Worm (Caenorhabditis elegans) whole organism, L2 larva: ENCODE measurements around the gene cytb-5.1.

Source experiments
- C34F6.9 ChIP-seq: fragments of 150-350 bp; optimal IDR thresholded peaks from 2 replicates; lab custom pipeline; 2014; ENCODE audit warnings: missing biosample characterization, missing genetic modification characterization
- F13H6.1 ChIP-seq: sonication (generic microtip); optimal IDR thresholded peaks from 2 replicates; lab custom pipeline; 2016; ENCODE audit warnings: missing genetic modification characterization, missing compliant biosample characterization
- R02D3.7 ChIP-seq: fragments of 150-350 bp; optimal IDR thresholded peaks from 2 replicates; lab custom pipeline; 2014; ENCODE audit warnings: missing biosample characterization, missing genetic modification characterization
- Y55F3AM.14 ChIP-seq: fragments of 200-800 bp; sonication (Bioruptor generic); optimal IDR thresholded peaks from 2 replicates; lab custom pipeline; 2018; ENCODE audit warnings: mild to moderate bottlenecking, missing genetic modification characterization, missing compliant biosample characterization
- ZK546.5 ChIP-seq: sonication (generic microtip); optimal IDR thresholded peaks from 2 replicates; lab custom pipeline; 2017; ENCODE audit warnings: missing biosample characterization, missing genetic modification characterization
- alr-1 ChIP-seq: fragments of 150-350 bp; optimal IDR thresholded peaks from 2 replicates; lab custom pipeline; 2014; ENCODE audit warnings: missing biosample characterization, missing genetic modification characterization
- aly-2 ChIP-seq: fragments of 150-350 bp; optimal IDR thresholded peaks from 2 replicates; lab custom pipeline; 2014; ENCODE audit warnings: missing biosample characterization, missing genetic modification characterization
- ama-1 ChIP-seq: fragments of 150-350 bp; optimal IDR thresholded peaks from 2 replicates; lab custom pipeline; 2018; ENCODE audit warnings: inconsistent platforms
- blmp-1 ChIP-seq: sonication (generic microtip); optimal IDR thresholded peaks from 2 replicates; lab custom pipeline; 2017; ENCODE audit warnings: missing genetic modification characterization, mild to moderate bottlenecking, missing compliant biosample characterization, antibody characterized with exemption, moderate library complexity; ENCODE audit not compliant: insufficient read depth
- ceh-16 ChIP-seq: fragments of 150-350 bp; optimal IDR thresholded peaks from 2 replicates; lab custom pipeline; 2014; ENCODE audit warnings: missing biosample characterization, missing genetic modification characterization
- ceh-82 ChIP-seq: fragments of 150-350 bp; optimal IDR thresholded peaks from 2 replicates; lab custom pipeline; 2014; ENCODE audit warnings: missing biosample characterization, missing genetic modification characterization
- crh-2 ChIP-seq: sonication (generic microtip); optimal IDR thresholded peaks from 2 replicates; lab custom pipeline; 2017; ENCODE audit warnings: missing biosample characterization, missing genetic modification characterization
- dmd-4 ChIP-seq: sonication (generic microtip); optimal IDR thresholded peaks from 2 replicates; lab custom pipeline; 2017; ENCODE audit warnings: missing biosample characterization, missing genetic modification characterization
- egl-27 ChIP-seq: sonication (generic microtip); optimal IDR thresholded peaks from 3 replicates; lab custom pipeline; 2017; ENCODE audit warnings: missing biosample characterization, missing genetic modification reagents, missing genetic modification characterization
- elt-1 ChIP-seq: fragments of 150-350 bp; optimal IDR thresholded peaks from 2 replicates; lab custom pipeline; 2014; ENCODE audit warnings: missing biosample characterization, missing genetic modification characterization
- elt-3 ChIP-seq: sonication (generic microtip); optimal IDR thresholded peaks from 2 replicates; lab custom pipeline; 2017; ENCODE audit warnings: missing biosample characterization, missing genetic modification characterization
- fos-1 ChIP-seq: fragments of 150-350 bp; optimal IDR thresholded peaks from 2 replicates; lab custom pipeline; 2014; ENCODE audit warnings: missing biosample characterization, missing genetic modification characterization
- gmeb-1 ChIP-seq: fragments of 150-350 bp; optimal IDR thresholded peaks from 2 replicates; lab custom pipeline; 2014; ENCODE audit warnings: missing biosample characterization, missing genetic modification characterization
- lin-11 ChIP-seq: fragments of 150-350 bp; sonication (generic microtip); optimal IDR thresholded peaks from 2 replicates; lab custom pipeline; 2014; ENCODE audit warnings: missing biosample characterization, missing genetic modification characterization, inconsistent platforms, mixed read lengths
- lin-13 ChIP-seq: fragments of 150-350 bp; optimal IDR thresholded peaks from 2 replicates; lab custom pipeline; 2014; ENCODE audit warnings: missing biosample characterization, missing genetic modification reagents, missing genetic modification characterization
- lin-39 ChIP-seq: fragments of 150-350 bp; optimal IDR thresholded peaks from 2 replicates; lab custom pipeline; 2014; ENCODE audit warnings: missing biosample characterization, missing genetic modification reagents, missing genetic modification characterization
- lsy-2 ChIP-seq, 2 experiments: fragments of 150-350 bp in 1 of 2; sonication (generic microtip) in 1 of 2; optimal IDR thresholded peaks; 2 replicates each; lab custom pipeline; 2014 to 2017; ENCODE audit warnings: missing biosample characterization in 2 of 2, missing genetic modification characterization in 2 of 2
- mab-5 ChIP-seq: fragments of 150-350 bp; optimal IDR thresholded peaks from 2 replicates; lab custom pipeline; 2014; ENCODE audit warnings: missing biosample characterization, missing genetic modification characterization
- mbf-1 ChIP-seq: sonication (generic microtip); optimal IDR thresholded peaks from 2 replicates; lab custom pipeline; 2017; ENCODE audit warnings: missing biosample characterization, missing genetic modification characterization
- mdl-1 ChIP-seq, 2 experiments: fragments of 150-350 bp in 1 of 2; sonication (generic microtip) in 1 of 2; optimal IDR thresholded peaks; 2 replicates each; lab custom pipeline; 2017; ENCODE audit warnings: missing biosample characterization in 2 of 2, missing genetic modification characterization in 2 of 2
- nhr-10 ChIP-seq: sonication (generic microtip); optimal IDR thresholded peaks from 2 replicates; lab custom pipeline; 2017; ENCODE audit warnings: missing biosample characterization, missing genetic modification characterization
- nhr-11 ChIP-seq: fragments of 150-350 bp; optimal IDR thresholded peaks from 2 replicates; lab custom pipeline; 2014; ENCODE audit warnings: missing biosample characterization, missing genetic modification characterization
- nhr-12 ChIP-seq: fragments of 150-350 bp; optimal IDR thresholded peaks from 2 replicates; lab custom pipeline; 2014; ENCODE audit warnings: missing biosample characterization, missing genetic modification characterization
- nhr-129 ChIP-seq: fragments of 150-350 bp; optimal IDR thresholded peaks from 2 replicates; lab custom pipeline; 2014; ENCODE audit warnings: missing biosample characterization, missing genetic modification characterization
- nhr-21 ChIP-seq: fragments of 150-350 bp; optimal IDR thresholded peaks from 2 replicates; lab custom pipeline; 2014; ENCODE audit warnings: missing biosample characterization, missing genetic modification characterization
- nhr-23 ChIP-seq: fragments of 150-350 bp; optimal IDR thresholded peaks from 2 replicates; lab custom pipeline; 2014; ENCODE audit warnings: missing biosample characterization, missing genetic modification reagents, missing genetic modification characterization
- nhr-237 ChIP-seq: fragments of 150-350 bp; optimal IDR thresholded peaks from 2 replicates; lab custom pipeline; 2014; ENCODE audit warnings: missing biosample characterization, missing genetic modification characterization
- nhr-25 ChIP-seq: fragments of 150-350 bp; sonication (generic microtip); optimal IDR thresholded peaks from 3 replicates; lab custom pipeline; 2014; ENCODE audit warnings: missing biosample characterization, missing genetic modification characterization
- nhr-6 ChIP-seq: fragments of 150-350 bp; optimal IDR thresholded peaks from 2 replicates; lab custom pipeline; 2014; ENCODE audit warnings: missing biosample characterization, missing genetic modification characterization
- nhr-77 ChIP-seq: fragments of 150-350 bp; optimal IDR thresholded peaks from 2 replicates; lab custom pipeline; 2014; ENCODE audit warnings: missing biosample characterization, missing genetic modification characterization
- peb-1 ChIP-seq: fragments of 150-350 bp; optimal IDR thresholded peaks from 2 replicates; lab custom pipeline; 2014; ENCODE audit warnings: missing biosample characterization, missing genetic modification characterization
- sem-4 ChIP-seq: fragments of 150-350 bp; optimal IDR thresholded peaks from 2 replicates; lab custom pipeline; 2014; ENCODE audit warnings: missing biosample characterization, missing genetic modification reagents, missing genetic modification characterization
- skn-1 ChIP-seq: sonication (generic microtip); optimal IDR thresholded peaks from 2 replicates; lab custom pipeline; 2017; ENCODE audit warnings: missing biosample characterization, missing genetic modification characterization
- sma-3 ChIP-seq: sonication (generic microtip); optimal IDR thresholded peaks from 2 replicates; lab custom pipeline; 2016; ENCODE audit warnings: missing genetic modification reagents, missing genetic modification characterization, missing compliant biosample characterization
- sma-9 ChIP-seq, 2 experiments: fragments of 150-350 bp in 1 of 2; sonication (generic microtip) in 1 of 2; optimal IDR thresholded peaks; 2 replicates each; lab custom pipeline; 2014 to 2016; ENCODE audit warnings: missing genetic modification characterization in 2 of 2, mild to moderate bottlenecking in 1 of 2, missing biosample characterization in 1 of 2, missing compliant biosample characterization in 1 of 2, missing genetic modification reagents in 1 of 2, moderate library complexity in 1 of 2
- snpc-4 ChIP-seq: fragments of 150-350 bp; optimal IDR thresholded peaks from 2 replicates; lab custom pipeline; 2014; ENCODE audit warnings: missing biosample characterization, missing genetic modification characterization
- unc-39 ChIP-seq: fragments of 150-350 bp; optimal IDR thresholded peaks from 2 replicates; lab custom pipeline; 2014; ENCODE audit warnings: missing biosample characterization, missing genetic modification characterization
- unc-55 ChIP-seq: fragments of 150-350 bp; sonication (generic microtip); optimal IDR thresholded peaks from 3 replicates; lab custom pipeline; 2014; ENCODE audit warnings: missing biosample characterization, missing genetic modification reagents, missing genetic modification characterization
- unc-62 ChIP-seq: fragments of 150-350 bp; optimal IDR thresholded peaks from 2 replicates; lab custom pipeline; 2014; ENCODE audit warnings: missing biosample characterization, missing genetic modification reagents, missing genetic modification characterization
- zag-1 ChIP-seq: fragments of 150-350 bp; optimal IDR thresholded peaks from 2 replicates; lab custom pipeline; 2014; ENCODE audit warnings: missing biosample characterization, missing genetic modification characterization
- ztf-1 ChIP-seq: fragments of 200-800 bp; sonication (Bioruptor generic); conservative IDR thresholded peaks from 2 replicates; pipeline ENCODE4 v1.3.6; 2022; ENCODE audit warnings: missing genetic modification characterization, missing compliant biosample characterization
- ztf-11 ChIP-seq: sonication (generic microtip); optimal IDR thresholded peaks from 2 replicates; lab custom pipeline; 2017; ENCODE audit warnings: missing biosample characterization, missing genetic modification characterization
- ztf-4 ChIP-seq: fragments of 150-350 bp; optimal IDR thresholded peaks from 2 replicates; lab custom pipeline; 2014; ENCODE audit warnings: missing biosample characterization, missing genetic modification characterization

The cytb-5.1 gene

DNA sequence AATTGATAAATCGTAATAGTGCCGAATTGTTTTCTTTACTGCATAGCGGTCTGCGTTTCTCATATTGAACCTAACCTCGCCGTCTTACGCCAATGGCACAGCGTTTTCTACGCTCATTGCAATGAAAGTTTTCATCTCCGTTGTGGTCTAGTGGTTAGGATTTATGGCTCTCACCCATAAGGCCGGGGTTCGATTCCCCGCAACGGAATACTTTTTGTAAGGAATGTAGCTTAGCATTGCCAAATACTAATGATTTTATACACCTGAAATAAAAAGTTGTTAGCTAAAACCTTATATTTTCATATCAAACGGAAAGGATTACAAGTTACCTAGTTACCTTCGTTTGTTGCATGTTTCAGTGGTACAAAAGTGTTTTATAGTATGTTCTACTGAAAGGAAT, 14.1 kb downstream of the cytb-5.1 start (continued):
- TF ChIP-seq peb-1 (tag; lab: Kevin White, UChicago): no peak
- no peak for TF ChIP-seq nhr-237 (tag; lab: Kevin White, UChicago)
- TF ChIP-seq unc-55: peak; percentile 87
- TF ChIP-seq nhr-25 (tag; lab: Kevin White, UChicago): peak; percentile 10
- no peak for TF ChIP-seq mbf-1 (tag; lab: Kevin White, UChicago)
- peak; percentile 78 for TF ChIP-seq nhr-21 (tag; lab: Kevin White, UChicago)
- TF ChIP-seq lsy-2 (tag; optimal IDR thresholded peaks at IDR 0.05; lab: Kevin White, UChicago): peak in 1 of 2 experiments; percentile 41
- TF ChIP-seq nhr-23: no peak

DNA sequence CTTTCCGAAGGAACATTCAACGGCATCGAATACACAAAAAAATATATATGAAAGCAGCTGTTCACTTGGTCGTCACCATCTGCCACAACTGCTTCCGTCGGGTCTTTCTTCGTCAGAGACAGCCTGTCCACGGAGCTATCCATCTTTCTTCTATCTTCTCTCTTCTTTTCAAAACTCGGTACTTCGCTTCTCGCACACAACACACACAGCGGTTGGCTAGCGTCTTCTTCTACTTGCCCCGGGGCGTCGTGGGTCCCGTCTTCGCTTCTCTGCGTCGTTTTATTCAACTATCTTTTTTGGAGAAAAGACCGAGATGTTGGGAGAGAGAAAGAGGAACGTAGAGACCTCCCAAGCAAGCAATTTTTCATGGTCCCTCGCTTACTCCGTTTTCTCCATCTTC, 15.0 kb downstream of the cytb-5.1 start:
- TF ChIP-seq egl-27: no peak
- peak; percentile 78 for TF ChIP-seq zag-1 (tag; lab: Kevin White, UChicago)
- TF ChIP-seq crh-2: peak; percentile 8
- peak; percentile 15 for TF ChIP-seq lin-11 (tag; lab: Kevin White, UChicago)
- no peak for TF ChIP-seq nhr-10
- TF ChIP-seq unc-39 (tag; lab: Kevin White, UChicago): no peak
- TF ChIP-seq nhr-23: no peak
- no peak for TF ChIP-seq sma-3 (GFP tag; lab: Kevin White, UChicago)
- peak; percentile 65 for TF ChIP-seq lin-13 (GFP tag; lab: Kevin White, UChicago)
- no peak for TF ChIP-seq mbf-1 (tag; lab: Kevin White, UChicago)
- TF ChIP-seq nhr-11 (tag; lab: Kevin White, UChicago): no peak
- TF ChIP-seq lsy-2 (tag; optimal IDR thresholded peaks at IDR 0.05; lab: Kevin White, UChicago): peak in 1 of 2 experiments; percentile 74
- TF ChIP-seq unc-55: peak; percentile 63
- TF ChIP-seq ceh-82 (tag; lab: Kevin White, UChicago): peak; percentile 2
- TF ChIP-seq nhr-12 (tag; lab: Kevin White, UChicago): no peak
- peak; percentile 61 for TF ChIP-seq nhr-129 (tag; lab: Kevin White, UChicago)
- no peak for TF ChIP-seq ceh-16
- peak; percentile 4 for TF ChIP-seq Y55F3AM.14 (GFP tag; lab: Kevin White, UChicago)
- TF ChIP-seq fos-1 (tag; lab: Kevin White, UChicago): no peak
- TF ChIP-seq sem-4 (tag; lab: Kevin White, UChicago): peak; percentile 4
- peak; percentile 88 for TF ChIP-seq F13H6.1
- TF ChIP-seq sma-9 (GFP tag; optimal IDR thresholded peaks at IDR 0.05; lab: Kevin White, UChicago): peak; percentile 76
- TF ChIP-seq sma-9 (tag; optimal IDR thresholded peaks at IDR 0.05; lab: Kevin White, UChicago): no peak
- TF ChIP-seq aly-2: no peak
- TF ChIP-seq ztf-4: peak; percentile 66
- no peak for TF ChIP-seq nhr-21 (tag; lab: Kevin White, UChicago)
- TF ChIP-seq nhr-25 (tag; lab: Kevin White, UChicago): no peak
- no peak for TF ChIP-seq snpc-4
- no peak for TF ChIP-seq dmd-4 (tag; lab: Kevin White, UChicago)
- no peak for TF ChIP-seq ztf-11 (tag; lab: Kevin White, UChicago)
- no peak for TF ChIP-seq R02D3.7 (tag; lab: Kevin White, UChicago)
- TF ChIP-seq blmp-1 (tag; lab: Kevin White, UChicago): no peak
- no peak for TF ChIP-seq alr-1 (tag; lab: Kevin White, UChicago)
- no peak for TF ChIP-seq unc-62 (GFP tag; lab: Kevin White, UChicago)
- no peak for TF ChIP-seq gmeb-1 (tag; lab: Kevin White, UChicago)
- TF ChIP-seq mdl-1 (tag; optimal IDR thresholded peaks at IDR 0.05; lab: Kevin White, UChicago): peak in 1 of 2 experiments; percentile 66
- TF ChIP-seq nhr-237 (tag; lab: Kevin White, UChicago): no peak
- no peak for TF ChIP-seq lin-39 (tag; lab: Kevin White, UChicago)
- TF ChIP-seq peb-1 (tag; lab: Kevin White, UChicago): no peak
- no peak for TF ChIP-seq elt-1 (tag; lab: Kevin White, UChicago)
- TF ChIP-seq ama-1 (lab: Kevin White, UChicago): no peak
- TF ChIP-seq skn-1 (tag; lab: Kevin White, UChicago): no peak
- TF ChIP-seq nhr-77 (tag; lab: Kevin White, UChicago): no peak
- peak; percentile 19 for TF ChIP-seq nhr-6 (tag; lab: Kevin White, UChicago)
- TF ChIP-seq ztf-1 (GFP tag; lab: Robert Waterston, UW): no peak
- peak; percentile 81 for TF ChIP-seq C34F6.9
- TF ChIP-seq elt-3 (tag; lab: Kevin White, UChicago): no peak
- TF ChIP-seq ZK546.5 (tag; lab: Kevin White, UChicago): no peak
- TF ChIP-seq mab-5: peak; percentile 46
- TF ChIP-seq, all 48 proteins: peak for 17
